Fruit fly (Drosophila melanogaster) whole organism, adult: Measurements from ENCODE around the gene CG1774.

ENCODE experiments used
- CG11617 ChIP-seq: fragments of 200-800 bp; sonication (Bioruptor generic); optimal IDR thresholded peaks from 2 replicates; lab custom pipeline; 2017; ENCODE audit warnings: mild to moderate bottlenecking, missing biosample characterization, missing genetic modification reagents, missing genetic modification characterization
- CG12768 ChIP-seq: fragments of 200-800 bp; sonication (Bioruptor generic); optimal IDR thresholded peaks from 2 replicates; lab custom pipeline; 2017; ENCODE audit warnings: missing biosample characterization, missing genetic modification characterization, mild to moderate bottlenecking, moderate library complexity, missing genetic modification reagents
- CG14711 ChIP-seq: fragments of 200-800 bp; sonication (Bioruptor generic); optimal IDR thresholded peaks from 2 replicates; lab custom pipeline; 2018; ENCODE audit warnings: missing biosample characterization, mild to moderate bottlenecking, missing genetic modification characterization, moderate library complexity
- CG1620 ChIP-seq: fragments of 200-800 bp; sonication (Bioruptor generic); optimal IDR thresholded peaks from 2 replicates; lab custom pipeline; 2016; ENCODE audit warnings: missing biosample characterization, missing genetic modification characterization
- CG33017 ChIP-seq: fragments of 200-800 bp; sonication (Bioruptor generic); optimal IDR thresholded peaks from 2 replicates; lab custom pipeline; 2018; ENCODE audit warnings: missing biosample characterization, mild to moderate bottlenecking, missing genetic modification characterization, moderate library complexity
- CG5204 ChIP-seq: fragments of 200-800 bp; sonication (Bioruptor generic); optimal IDR thresholded peaks from 2 replicates; lab custom pipeline; 2016; ENCODE audit warnings: missing biosample characterization, missing genetic modification characterization
- Hr96 ChIP-seq: fragments of 200-800 bp; sonication (Bioruptor generic); optimal IDR thresholded peaks from 2 replicates; lab custom pipeline; 2016; ENCODE audit warnings: missing biosample characterization, missing genetic modification characterization
- Mnt ChIP-seq: fragments of 200-800 bp; sonication (Bioruptor generic); optimal IDR thresholded peaks from 2 replicates; lab custom pipeline; 2016; ENCODE audit warnings: missing biosample characterization, mild to moderate bottlenecking, missing genetic modification characterization
- bab1 ChIP-seq: fragments of 200-800 bp; sonication (Bioruptor generic); optimal IDR thresholded peaks from 3 replicates; lab custom pipeline; 2019; ENCODE audit warnings: missing biosample characterization, mild to moderate bottlenecking, missing genetic modification characterization, moderate library complexity
- cic ChIP-seq: fragments of 200-800 bp; sonication (Bioruptor generic); optimal IDR thresholded peaks from 2 replicates; lab custom pipeline; 2017; ENCODE audit warnings: missing biosample characterization, mild to moderate bottlenecking, missing genetic modification characterization, moderate library complexity
- kay ChIP-seq: fragments of 200-800 bp; sonication (Bioruptor generic); peaks from one replicate; lab custom pipeline; 2016; ENCODE audit warnings: missing biosample characterization, missing genetic modification characterization, borderline replicate concordance
- ovo ChIP-seq: fragments of 200-800 bp; sonication (Bioruptor generic); optimal IDR thresholded peaks from 2 replicates; lab custom pipeline; 2016; ENCODE audit warnings: missing biosample characterization, missing genetic modification characterization
- tj ChIP-seq: fragments of 200-800 bp; sonication (Bioruptor generic); optimal IDR thresholded peaks from 3 replicates; lab custom pipeline; 2017; ENCODE audit warnings: missing biosample characterization, mild to moderate bottlenecking, missing genetic modification characterization, moderate library complexity
- toe ChIP-seq: fragments of 200-800 bp; sonication (Bioruptor generic); optimal IDR thresholded peaks from 2 replicates; lab custom pipeline; 2016; ENCODE audit warnings: missing biosample characterization, missing genetic modification characterization

- TF ChIP-seq kay (GFP tag; lab: Kevin White, UChicago) (no peak), CG12768 (no peak), toe (GFP tag; lab: Kevin White, UChicago) (no peak), ovo (GFP tag; lab: Kevin White, UChicago) (no peak), Mnt (no peak), tj (GFP tag; lab: Kevin White, UChicago) (no peak), Hr96 (GFP tag; lab: Kevin White, UChicago) (no peak), CG11617 (no peak), CG14711 (tag; lab: Kevin White, UChicago) (no peak), bab1 (GFP tag; lab: Kevin White, UChicago) (no peak), CG5204 (GFP tag; lab: Kevin White, UChicago) (no peak), cic (GFP tag; lab: Kevin White, UChicago) (no peak), CG33017 (tag; lab: Kevin White, UChicago) (no peak), CG1620 (GFP tag; lab: Kevin White, UChicago) (no peak)
Observed at dm6 chr3R:31566738-31567137, 25.9 kb upstream of the CG1774 start.
